Worm (Caenorhabditis elegans) whole organism, midembryonic: ENCODE data around the gene spc-2.

Source experiments
- cog-1 ChIP-seq: sonication (generic microtip); optimal IDR thresholded peaks from 2 replicates; lab custom pipeline; 2016; ENCODE audit warnings: missing genetic modification characterization, missing compliant biosample characterization
- flt-1 ChIP-seq: fragments of 200-800 bp; sonication (Bioruptor generic); IDR thresholded peaks from 2 replicates; pipeline ENCODE4 v1.3.6; 2022; ENCODE audit warnings: missing genetic modification characterization, missing compliant biosample characterization
- klf-2 ChIP-seq: fragments of 200-800 bp; sonication (Bioruptor generic); conservative IDR thresholded peaks from 2 replicates; pipeline ENCODE4 v1.3.6; 2022; ENCODE audit warnings: missing genetic modification reagents, missing genetic modification characterization, missing compliant biosample characterization
- med-1 ChIP-seq: sonication (generic microtip); optimal IDR thresholded peaks from 2 replicates; lab custom pipeline; 2017; ENCODE audit warnings: missing genetic modification characterization, mild to moderate bottlenecking, missing compliant biosample characterization, antibody characterized with exemption, missing genetic modification reagents; ENCODE audit not compliant: insufficient read depth
- ref-1 ChIP-seq: fragments of 200-800 bp; sonication (Bioruptor generic); conservative IDR thresholded peaks from 2 replicates; pipeline ENCODE4 v1.3.6; 2022; ENCODE audit warnings: missing genetic modification reagents, missing genetic modification characterization, missing compliant biosample characterization
- tab-1 ChIP-seq: fragments of 200-800 bp; sonication (Bioruptor generic); IDR thresholded peaks from 2 replicates; pipeline ENCODE4 v1.3.6; 2022; ENCODE audit warnings: missing genetic modification characterization, missing compliant biosample characterization
- ztf-23 ChIP-seq: fragments of 200-800 bp; sonication (Bioruptor generic); IDR thresholded peaks from 2 replicates; pipeline ENCODE4 v1.3.6; 2022; ENCODE audit warnings: missing genetic modification reagents, missing genetic modification characterization, missing compliant biosample characterization
- ztf-29 ChIP-seq: fragments of 200-800 bp; sonication (Bioruptor generic); IDR thresholded peaks from 2 replicates; pipeline ENCODE4 v1.3.6; 2022; ENCODE audit warnings: missing genetic modification reagents, missing genetic modification characterization, missing compliant biosample characterization

DNA sequence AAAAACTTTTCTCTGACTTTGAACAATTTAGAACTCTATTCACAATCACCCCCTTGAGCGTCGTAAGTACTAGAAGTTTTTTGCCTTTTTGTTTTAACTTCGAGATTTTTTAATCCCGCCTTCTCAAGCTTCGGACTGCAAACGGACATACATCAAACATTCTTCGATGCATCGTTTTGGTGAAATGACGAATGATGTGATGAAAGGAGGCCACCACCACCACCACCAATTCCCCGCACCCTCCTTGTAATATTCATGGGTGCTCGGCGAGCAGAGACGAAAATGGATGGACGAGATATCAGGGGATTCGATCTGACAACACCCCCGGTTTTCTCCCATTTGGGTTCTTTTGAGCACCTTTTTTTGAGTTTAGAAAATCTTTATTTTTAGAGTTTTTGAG, 35.7 kb upstream of the spc-2 start:
- TF ChIP-seq tab-1 (GFP tag; lab: Robert Waterston, UW) (no peak), cog-1 (no peak), flt-1 (GFP tag; lab: Robert Waterston, UW) (no peak), med-1 (no peak), ztf-29 (no peak), ztf-23 (GFP tag; lab: Robert Waterston, UW) (no peak), klf-2 (no peak), ref-1 (GFP tag; lab: Robert Waterston, UW) (no peak)
